Worm (Caenorhabditis elegans) whole organism, young adult: ENCODE measurements around the gene csn-6.

Experiments used
- B0019.2 ChIP-seq: fragments of 200-800 bp; sonication (Bioruptor generic); conservative IDR thresholded peaks from 2 replicates; pipeline ENCODE4 v1.3.6; 2022; ENCODE audit warnings: missing genetic modification reagents, missing genetic modification characterization, missing compliant biosample characterization
- B0035.1 ChIP-seq: sonication (generic microtip); optimal IDR thresholded peaks from 2 replicates; lab custom pipeline; 2016; ENCODE audit warnings: missing genetic modification characterization, mild to moderate bottlenecking, missing compliant biosample characterization, missing genotype, missing genetic modification reagents
- B0336.3 ChIP-seq: fragments of 200-800 bp; sonication (Bioruptor generic); IDR thresholded peaks from 2 replicates; pipeline ENCODE4 v1.3.6; 2022; ENCODE audit warnings: missing genetic modification characterization, missing compliant biosample characterization
- F37B4.10 ChIP-seq: fragments of 200-800 bp; sonication (Bioruptor generic); IDR thresholded peaks from 2 replicates; pipeline ENCODE4 v1.3.6; 2022; ENCODE audit warnings: missing genetic modification characterization, missing compliant biosample characterization
- F39B2.1 ChIP-seq: fragments of 200-800 bp; sonication (Bioruptor generic); IDR thresholded peaks from 2 replicates; pipeline ENCODE4 v1.3.6; 2022; ENCODE audit warnings: missing genetic modification reagents, missing genetic modification characterization, missing compliant biosample characterization
- F49E8.2 ChIP-seq: sonication (generic microtip); optimal IDR thresholded peaks from 3 replicates; lab custom pipeline; 2017; ENCODE audit warnings: missing genetic modification characterization, mild to moderate bottlenecking, missing compliant biosample characterization, antibody characterized with exemption, moderate library complexity; ENCODE audit not compliant: insufficient read depth
- F57A8.1 ChIP-seq: fragments of 200-800 bp; sonication (Bioruptor generic); optimal IDR thresholded peaks from 2 replicates; lab custom pipeline; 2018; ENCODE audit warnings: mild to moderate bottlenecking, missing genetic modification characterization, moderate library complexity, missing compliant biosample characterization
- F57C9.4 ChIP-seq: sonication (generic microtip); optimal IDR thresholded peaks from 2 replicates; lab custom pipeline; 2017; ENCODE audit warnings: mild to moderate bottlenecking, missing genetic modification characterization, missing compliant biosample characterization
- K12H6.12 ChIP-seq: fragments of 200-800 bp; sonication (Bioruptor generic); optimal IDR thresholded peaks from 2 replicates; lab custom pipeline; 2018; ENCODE audit warnings: mild to moderate bottlenecking, missing genetic modification characterization, missing compliant biosample characterization
- T07F8.4 ChIP-seq: sonication (generic microtip); optimal IDR thresholded peaks from 2 replicates; lab custom pipeline; 2016; ENCODE audit warnings: mild to moderate bottlenecking, missing genetic modification characterization, moderate library complexity, missing compliant biosample characterization
- Y53G8AR.9 ChIP-seq: fragments of 200-800 bp; sonication (Bioruptor generic); conservative IDR thresholded peaks from 2 replicates; pipeline ENCODE4 v1.3.6; 2022; ENCODE audit warnings: missing genetic modification reagents, missing genetic modification characterization, missing compliant biosample characterization
- ZK185.1 ChIP-seq: sonication (generic microtip); optimal IDR thresholded peaks from 2 replicates; lab custom pipeline; 2016; ENCODE audit warnings: mild to moderate bottlenecking, missing genetic modification characterization, missing compliant biosample characterization; ENCODE audit not compliant: poor library complexity, severe bottlenecking
- attf-5 ChIP-seq: fragments of 200-800 bp; sonication (Bioruptor generic); optimal IDR thresholded peaks from 2 replicates; lab custom pipeline; 2018; ENCODE audit warnings: mild to moderate bottlenecking, missing genetic modification characterization, missing compliant biosample characterization
- bed-2 ChIP-seq: fragments of 200-800 bp; sonication (Bioruptor generic); IDR thresholded peaks from 2 replicates; pipeline ENCODE4 v1.3.6; 2022; ENCODE audit warnings: missing genetic modification reagents, missing genetic modification characterization, missing compliant biosample characterization
- ccch-3 ChIP-seq: fragments of 200-800 bp; sonication (Bioruptor generic); optimal IDR thresholded peaks from 2 replicates; lab custom pipeline; 2018; ENCODE audit warnings: mild to moderate bottlenecking, missing genetic modification characterization, missing compliant biosample characterization
- cebp-2 ChIP-seq: fragments of 200-800 bp; sonication (Bioruptor generic); IDR thresholded peaks from 2 replicates; pipeline ENCODE4 v1.3.6; 2022; ENCODE audit warnings: missing genetic modification characterization, missing compliant biosample characterization
- ceh-58 ChIP-seq: fragments of 200-800 bp; sonication (Bioruptor generic); IDR thresholded peaks from 2 replicates; pipeline ENCODE4 v1.3.6; 2022; ENCODE audit warnings: missing genetic modification characterization, missing compliant biosample characterization
- ceh-91 ChIP-seq: fragments of 200-800 bp; sonication (Bioruptor generic); IDR thresholded peaks from 2 replicates; pipeline ENCODE4 v1.3.6; 2022; ENCODE audit warnings: missing genetic modification reagents, missing genetic modification characterization, missing compliant biosample characterization
- die-1 ChIP-seq: sonication (generic microtip); optimal IDR thresholded peaks from 2 replicates; lab custom pipeline; 2016; ENCODE audit warnings: missing genotype, mild to moderate bottlenecking, missing genetic modification characterization, missing compliant biosample characterization
- dpl-1 ChIP-seq: fragments of 150-350 bp; optimal IDR thresholded peaks from 2 replicates; lab custom pipeline; 2014; ENCODE audit warnings: missing biosample characterization, missing genetic modification reagents, missing genetic modification characterization
- efl-1 ChIP-seq: fragments of 150-350 bp; optimal IDR thresholded peaks from 2 replicates; lab custom pipeline; 2014; ENCODE audit warnings: missing biosample characterization, missing genetic modification reagents, missing genetic modification characterization
- ekl-4 ChIP-seq: fragments of 200-800 bp; sonication (Bioruptor generic); IDR thresholded peaks from 2 replicates; pipeline ENCODE4 v1.3.6; 2022; ENCODE audit warnings: missing genetic modification reagents, missing genetic modification characterization, missing compliant biosample characterization
- gei-17 ChIP-seq: fragments of 200-800 bp; sonication (Bioruptor generic); optimal IDR thresholded peaks from 2 replicates; lab custom pipeline; 2018; ENCODE audit warnings: mild to moderate bottlenecking, missing genetic modification characterization, missing compliant biosample characterization
- hlh-12 ChIP-seq: sonication (generic microtip); optimal IDR thresholded peaks from 2 replicates; lab custom pipeline; 2016; ENCODE audit warnings: missing genetic modification characterization, missing compliant biosample characterization
- hmg-1.2 ChIP-seq: fragments of 200-800 bp; sonication (Bioruptor generic); IDR thresholded peaks from 2 replicates; pipeline ENCODE4 v1.3.6; 2022; ENCODE audit warnings: missing genetic modification reagents, missing genetic modification characterization, missing compliant biosample characterization
- lag-1 ChIP-seq: fragments of 200-800 bp; sonication (Bioruptor generic); IDR thresholded peaks from 2 replicates; pipeline ENCODE4 v1.3.6; 2022; ENCODE audit warnings: missing genetic modification reagents, missing genetic modification characterization, missing compliant biosample characterization
- let-526 ChIP-seq: fragments of 200-800 bp; sonication (Bioruptor generic); IDR thresholded peaks from 2 replicates; pipeline ENCODE4 v1.3.6; 2022; ENCODE audit warnings: missing genetic modification reagents, missing genetic modification characterization, missing compliant biosample characterization
- lsl-1 ChIP-seq: fragments of 200-800 bp; sonication (Bioruptor generic); optimal IDR thresholded peaks from 2 replicates; lab custom pipeline; 2018; ENCODE audit warnings: mild to moderate bottlenecking, missing genetic modification characterization, moderate library complexity, missing compliant biosample characterization
- lsy-27 ChIP-seq: sonication (generic microtip); optimal IDR thresholded peaks from 2 replicates; lab custom pipeline; 2017; ENCODE audit warnings: missing genetic modification characterization, mild to moderate bottlenecking, missing compliant biosample characterization, antibody characterized with exemption, missing genotype, borderline replicate concordance; ENCODE audit not compliant: insufficient read depth
- mxl-1 ChIP-seq: sonication (generic microtip); optimal IDR thresholded peaks from 2 replicates; lab custom pipeline; 2016; ENCODE audit warnings: missing genetic modification characterization, missing compliant biosample characterization
- nhr-80 ChIP-seq: sonication (generic microtip); optimal IDR thresholded peaks from 2 replicates; lab custom pipeline; 2016; ENCODE audit warnings: missing genetic modification characterization, missing compliant biosample characterization
- nhr-90 ChIP-seq: sonication (generic microtip); optimal IDR thresholded peaks from 2 replicates; lab custom pipeline; 2016; ENCODE audit warnings: missing genotype, mild to moderate bottlenecking, missing genetic modification characterization, missing compliant biosample characterization
- rpc-1 ChIP-seq, 2 experiments: fragments of 150-350 bp in 1 of 2; sonication (generic microtip) in 1 of 2; optimal IDR thresholded peaks; 2 replicates each; lab custom pipeline; 2014 to 2018; ENCODE audit warnings: missing biosample characterization in 1 of 2, missing genetic modification characterization in 1 of 2, missing genetic modification reagents in 1 of 2, missing genotype in 1 of 2
- snpc-1.1 ChIP-seq: sonication (generic microtip); optimal IDR thresholded peaks from 2 replicates; lab custom pipeline; 2017; ENCODE audit warnings: missing genetic modification characterization, mild to moderate bottlenecking, missing compliant biosample characterization, antibody characterized with exemption, moderate library complexity, missing genotype, missing genetic modification reagents; ENCODE audit not compliant: insufficient read depth
- snpc-1.3 ChIP-seq: sonication (generic microtip); optimal IDR thresholded peaks from 2 replicates; lab custom pipeline; 2017; ENCODE audit warnings: missing genetic modification characterization, mild to moderate bottlenecking, missing compliant biosample characterization, antibody characterized with exemption, moderate library complexity, missing genotype, missing genetic modification reagents; ENCODE audit not compliant: insufficient read depth
- snpc-3.4 ChIP-seq: sonication (generic microtip); optimal IDR thresholded peaks from 2 replicates; lab custom pipeline; 2017; ENCODE audit warnings: missing genetic modification characterization, mild to moderate bottlenecking, missing compliant biosample characterization, antibody characterized with exemption, moderate library complexity, missing genotype, missing genetic modification reagents
- sptf-2 ChIP-seq: fragments of 200-800 bp; sonication (Bioruptor generic); optimal IDR thresholded peaks from 2 replicates; lab custom pipeline; 2018; ENCODE audit warnings: mild to moderate bottlenecking, missing genetic modification characterization, missing compliant biosample characterization
- tbp1 ChIP-seq: fragments of 200-800 bp; sonication (Bioruptor generic); optimal IDR thresholded peaks from 2 replicates; lab custom pipeline; 2018; ENCODE audit warnings: mild to moderate bottlenecking, missing genetic modification characterization, missing compliant biosample characterization
- tlf-1 ChIP-seq: fragments of 200-800 bp; sonication (Bioruptor generic); optimal IDR thresholded peaks from 2 replicates; lab custom pipeline; 2018; ENCODE audit warnings: mild to moderate bottlenecking, missing genetic modification characterization, missing compliant biosample characterization
- xnd-1 ChIP-seq: sonication (generic microtip); optimal IDR thresholded peaks from 2 replicates; lab custom pipeline; 2016; ENCODE audit warnings: missing genotype, missing genetic modification reagents, missing genetic modification characterization, missing compliant biosample characterization
- zfh-2 ChIP-seq: fragments of 200-800 bp; sonication (Bioruptor generic); conservative IDR thresholded peaks from 2 replicates; pipeline ENCODE4 v1.3.6; 2022; ENCODE audit warnings: missing genetic modification reagents, missing genetic modification characterization, missing compliant biosample characterization
- ztf-28 ChIP-seq: fragments of 200-800 bp; sonication (Bioruptor generic); IDR thresholded peaks from 2 replicates; pipeline ENCODE4 v1.3.6; 2022; ENCODE audit warnings: missing genetic modification reagents, missing genetic modification characterization, missing compliant biosample characterization

The csn-6 gene

ce11 chrIV:13272494-13272893 is 28.1 kb upstream of the csn-6 start, which contains the start of gene unc-26:
unc-26 (minus strand) TSS chrIV:13272516.
- TF ChIP-seq F57C9.4 = no peak
- TF ChIP-seq lsy-27 (tag; lab: Kevin White, UChicago) = no peak
- TF ChIP-seq xnd-1 = no peak
- TF ChIP-seq rpc-1 (optimal IDR thresholded peaks at IDR 0.05; lab: Kevin White, UChicago) = no peak
- TF ChIP-seq rpc-1 (tag; optimal IDR thresholded peaks at IDR 0.05; lab: Kevin White, UChicago) = no peak
- TF ChIP-seq K12H6.12 (tag; lab: Kevin White, UChicago) = no peak
- TF ChIP-seq F39B2.1 (GFP tag; lab: Robert Waterston, UW) = no peak
- no peak for TF ChIP-seq B0019.2 (GFP tag; lab: Robert Waterston, UW)
- no peak for TF ChIP-seq ztf-28 (GFP tag; lab: Robert Waterston, UW)
- peak; percentile 93 for TF ChIP-seq hmg-1.2 (GFP tag; lab: Robert Waterston, UW)

DNA sequence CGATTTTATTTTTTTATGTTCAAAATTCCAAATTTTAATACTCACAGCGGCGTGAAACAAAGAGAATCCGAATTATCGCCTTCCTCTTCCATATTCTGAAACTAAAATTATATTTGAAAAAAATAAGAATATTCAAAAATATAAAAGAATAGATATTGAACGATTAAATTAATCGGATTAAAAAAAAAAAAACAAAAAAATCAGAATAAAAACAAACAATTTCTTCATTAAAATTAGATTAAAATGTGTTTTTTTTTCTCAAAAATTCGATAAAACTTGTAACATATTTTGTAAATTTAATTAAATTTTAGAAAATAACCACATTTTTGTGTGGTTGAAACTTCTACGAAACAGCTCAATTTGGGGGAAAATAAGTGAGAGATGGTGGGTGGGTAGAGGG is 17.8 kb upstream of the csn-6 start, which contains the start of gene cpsf-3:
Gene cpsf-3, minus strand, starts transcription at position 101 of the 400 bp plus-strand sequence.
- TF ChIP-seq F39B2.1 (GFP tag; lab: Robert Waterston, UW) = no peak
- no peak for TF ChIP-seq Y53G8AR.9 (GFP tag; lab: Robert Waterston, UW)
- no peak for TF ChIP-seq ZK185.1 (tag; lab: Kevin White, UChicago)
- no peak for TF ChIP-seq ztf-28 (GFP tag; lab: Robert Waterston, UW)
- no peak for TF ChIP-seq K12H6.12 (tag; lab: Kevin White, UChicago)
- TF ChIP-seq nhr-90 (tag; lab: Kevin White, UChicago) = no peak
- TF ChIP-seq snpc-1.3 (tag; lab: Kevin White, UChicago) = no peak
- TF ChIP-seq B0035.1 (tag; lab: Kevin White, UChicago) = no peak
- no peak for TF ChIP-seq sptf-2 (GFP tag; lab: Kevin White, UChicago)
- no peak for TF ChIP-seq lag-1
- TF ChIP-seq bed-2 (GFP tag; lab: Robert Waterston, UW) = no peak
- TF ChIP-seq tlf-1 (GFP tag; lab: Kevin White, UChicago) = no peak
- TF ChIP-seq hlh-12 = no peak
- TF ChIP-seq let-526 (GFP tag; lab: Robert Waterston, UW) = no peak
- TF ChIP-seq nhr-80 (tag; lab: Kevin White, UChicago) = no peak

ce11 chrIV:13289321-13289720 is 11.3 kb upstream of the csn-6 start, which contains the start of gene Y67H2A.10:
Y67H2A.10 (minus strand) TSS chrIV:13289504.
- peak; percentile 16 for TF ChIP-seq attf-5 (GFP tag; lab: Kevin White, UChicago)
- no peak for TF ChIP-seq gei-17 (GFP tag; lab: Kevin White, UChicago)
- TF ChIP-seq cebp-2 (GFP tag; lab: Robert Waterston, UW) = 0 out of 2 replicates have a peak, but pooled peaks have one; percentile 51
- TF ChIP-seq snpc-1.1 (tag; lab: Kevin White, UChicago) = no peak
- no peak for TF ChIP-seq die-1 (tag; lab: Kevin White, UChicago)
- no peak for TF ChIP-seq ccch-3
- no peak for TF ChIP-seq ekl-4 (GFP tag; lab: Robert Waterston, UW)
- TF ChIP-seq efl-1 (GFP tag; lab: Kevin White, UChicago) = peak; percentile 21

DNA sequence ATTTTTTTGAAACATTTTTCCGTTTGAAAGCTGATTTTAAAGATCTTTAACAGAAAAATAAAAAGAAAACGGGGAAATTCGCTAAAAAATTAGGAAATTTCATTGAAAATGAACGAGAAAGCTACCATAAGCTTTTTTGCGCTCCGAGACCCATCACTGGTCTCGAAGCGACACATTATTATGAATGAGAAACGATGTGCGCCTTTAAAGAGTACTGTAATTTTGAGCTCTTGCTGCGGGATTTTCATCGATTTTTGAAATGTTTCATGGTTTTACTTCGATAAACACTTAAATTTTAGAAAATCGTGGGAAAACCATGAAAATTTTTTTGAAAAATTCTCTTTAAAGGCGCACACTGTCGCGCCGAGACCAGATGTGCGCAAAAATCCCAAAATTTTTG is 10.4 kb upstream of the csn-6 start:
- no peak for TF ChIP-seq B0035.1 (tag; lab: Kevin White, UChicago)
- peak; percentile 54 for TF ChIP-seq F49E8.2 (tag; lab: Kevin White, UChicago)
- no peak for TF ChIP-seq F37B4.10 (GFP tag; lab: Robert Waterston, UW)
- TF ChIP-seq mxl-1 (tag; lab: Kevin White, UChicago) = no peak
- peak; percentile 20 for TF ChIP-seq xnd-1
- TF ChIP-seq T07F8.4 (tag; lab: Kevin White, UChicago) = no peak
- no peak for TF ChIP-seq tbp1 (GFP tag; lab: Kevin White, UChicago)
- 0 out of 2 replicates have a peak, but pooled peaks have one; percentile 24 for TF ChIP-seq ceh-91 (GFP tag; lab: Robert Waterston, UW)
- TF ChIP-seq dpl-1 = peak; percentile 4
- TF ChIP-seq bed-2 (GFP tag; lab: Robert Waterston, UW) = no peak
- no peak for TF ChIP-seq zfh-2
- TF ChIP-seq ceh-58 (GFP tag; lab: Robert Waterston, UW) = no peak
- no peak for TF ChIP-seq F57A8.1
- peak; percentile 81 for TF ChIP-seq lsl-1 (GFP tag; lab: Kevin White, UChicago)
- no peak for TF ChIP-seq B0336.3 (GFP tag; lab: Robert Waterston, UW)
- TF ChIP-seq snpc-3.4 (tag; lab: Kevin White, UChicago) = no peak
